Fruit fly (Drosophila melanogaster) whole organism, embryonic: Measurements from ENCODE around the gene Girdin.

Source experiments
- Bgb ChIP-seq: fragments of 200-800 bp; sonication (Bioruptor generic); IDR thresholded peaks from 2 replicates; pipeline ENCODE4 v1.3.6; 2022; ENCODE audit warnings: missing biosample characterization, missing genetic modification characterization; ENCODE audit not compliant: partially characterized antibody
- CG10431 ChIP-seq: fragments of 200-800 bp; sonication (Bioruptor generic); optimal IDR thresholded peaks from 3 replicates; lab custom pipeline; 2018; ENCODE audit warnings: missing biosample characterization, mild to moderate bottlenecking, missing genetic modification characterization
- CG1233 ChIP-seq: fragments of 200-800 bp; sonication (Bioruptor generic); optimal IDR thresholded peaks from 4 replicates; lab custom pipeline; 2018; ENCODE audit warnings: missing biosample characterization, mild to moderate bottlenecking, missing genetic modification characterization
- CG14667 ChIP-seq: fragments of 200-800 bp; sonication (Bioruptor generic); IDR thresholded peaks from 2 replicates; pipeline ENCODE4 v1.3.6; 2022; ENCODE audit warnings: missing biosample characterization, missing genetic modification characterization
- CG1603 ChIP-seq: fragments of 200-800 bp; sonication (Bioruptor generic); optimal IDR thresholded peaks from 2 replicates; lab custom pipeline; 2019; ENCODE audit warnings: missing biosample characterization, mild to moderate bottlenecking, missing genetic modification characterization, moderate library complexity
- CG17829 ChIP-seq: fragments of 200-800 bp; optimal IDR thresholded peaks from 2 replicates; lab custom pipeline; 2019; ENCODE audit warnings: missing biosample characterization, mild to moderate bottlenecking, missing genetic modification characterization, moderate library complexity
- CG18599 ChIP-seq: fragments of 200-800 bp; sonication (Bioruptor generic); optimal IDR thresholded peaks from 3 replicates; lab custom pipeline; 2017; ENCODE audit warnings: missing biosample characterization, missing genetic modification characterization, mild to moderate bottlenecking, moderate library complexity, missing genetic modification reagents
- CG2202 ChIP-seq: fragments of 200-800 bp; sonication (Bioruptor generic); optimal IDR thresholded peaks from 2 replicates; lab custom pipeline; 2018; ENCODE audit warnings: missing biosample characterization, mild to moderate bottlenecking, missing genetic modification characterization
- CG33557 ChIP-seq: fragments of 200-800 bp; sonication (Bioruptor generic); optimal IDR thresholded peaks from 2 replicates; lab custom pipeline; 2019; ENCODE audit warnings: missing biosample characterization, mild to moderate bottlenecking, missing genetic modification characterization, moderate library complexity
- CG3407 ChIP-seq: fragments of 200-800 bp; sonication (Bioruptor generic); optimal IDR thresholded peaks from 2 replicates; lab custom pipeline; 2018; ENCODE audit warnings: missing biosample characterization, mild to moderate bottlenecking, missing genetic modification characterization
- CG4404 ChIP-seq: fragments of 200-800 bp; sonication (Bioruptor generic); IDR thresholded peaks from 2 replicates; pipeline ENCODE4 v1.3.6; 2022; ENCODE audit warnings: missing biosample characterization, missing genetic modification characterization
- CG6654 ChIP-seq: fragments of 200-800 bp; sonication (Bioruptor generic); optimal IDR thresholded peaks from 2 replicates; lab custom pipeline; 2017; ENCODE audit warnings: missing biosample characterization, mild to moderate bottlenecking, missing genetic modification characterization
- CG7372 ChIP-seq: fragments of 200-800 bp; sonication (Bioruptor generic); IDR thresholded peaks from 2 replicates; pipeline ENCODE4 v1.3.6; 2022; ENCODE audit warnings: missing biosample characterization, missing genetic modification characterization
- CG7928 ChIP-seq: fragments of 200-800 bp; sonication (Bioruptor generic); optimal IDR thresholded peaks from 2 replicates; lab custom pipeline; 2017; ENCODE audit warnings: missing biosample characterization, mild to moderate bottlenecking, missing genetic modification characterization
- CG7987 ChIP-seq: fragments of 200-800 bp; sonication (Bioruptor generic); optimal IDR thresholded peaks from 2 replicates; lab custom pipeline; 2018; ENCODE audit warnings: missing biosample characterization, mild to moderate bottlenecking, missing genetic modification characterization, moderate library complexity
- CG8290 ChIP-seq, 3 experiments: fragments of 200-800 bp; sonication (Bioruptor generic); optimal IDR thresholded peaks; 2 replicates each; lab custom pipeline; 2016 to 2019; ENCODE audit warnings: missing biosample characterization in 3 of 3, missing genetic modification characterization in 3 of 3, mild to moderate bottlenecking in 2 of 3, moderate library complexity in 1 of 3
- CG8765 ChIP-seq: fragments of 200-800 bp; sonication (Bioruptor generic); IDR thresholded peaks from 2 replicates; pipeline ENCODE4 v1.3.6; 2022; ENCODE audit warnings: missing biosample characterization, missing genetic modification characterization
- CG8924 ChIP-seq: fragments of 200-800 bp; optimal IDR thresholded peaks from 3 replicates; lab custom pipeline; 2019; ENCODE audit warnings: missing biosample characterization, mild to moderate bottlenecking, missing genetic modification characterization, moderate library complexity
- CG9797 ChIP-seq: fragments of 200-800 bp; sonication (Bioruptor generic); optimal IDR thresholded peaks from 3 replicates; lab custom pipeline; 2018; ENCODE audit warnings: missing biosample characterization, mild to moderate bottlenecking, missing genetic modification characterization
- CG9932 ChIP-seq: fragments of 200-800 bp; sonication (Bioruptor generic); IDR thresholded peaks from 2 replicates; pipeline ENCODE4 v1.3.6; 2022; ENCODE audit warnings: missing biosample characterization, missing genetic modification characterization
- CTCF ChIP-seq: fragments of 200-800 bp; sonication (Bioruptor generic); optimal IDR thresholded peaks from 2 replicates; lab custom pipeline; 2017; ENCODE audit warnings: missing biosample characterization, mild to moderate bottlenecking, missing genetic modification characterization, moderate library complexity
- E2f1 ChIP-seq: fragments of 200-800 bp; sonication (Bioruptor generic); IDR thresholded peaks from 2 replicates; pipeline ENCODE4 v1.3.6; 2022; ENCODE audit warnings: missing biosample characterization, missing genetic modification characterization
- Gug ChIP-seq: fragments of 200-800 bp; sonication (Bioruptor generic); IDR thresholded peaks from 4 replicates; pipeline ENCODE4 v1.3.6; 2022; ENCODE audit warnings: missing biosample characterization, missing genetic modification characterization
- HmgD ChIP-seq: fragments of 200-800 bp; sonication (Bioruptor generic); optimal IDR thresholded peaks from 3 replicates; lab custom pipeline; 2016; ENCODE audit warnings: missing biosample characterization, missing genetic modification characterization
- Lim3 ChIP-seq: fragments of 200-800 bp; sonication (Bioruptor generic); IDR thresholded peaks from 2 replicates; pipeline ENCODE4 v1.3.6; 2022; ENCODE audit warnings: missing biosample characterization, missing genetic modification characterization
- Scr ChIP-seq: fragments of 200-800 bp; sonication (Bioruptor generic); IDR thresholded peaks from 2 replicates; pipeline ENCODE4 v1.3.6; 2022; ENCODE audit warnings: missing biosample characterization, missing genetic modification characterization; ENCODE audit not compliant: partially characterized antibody
- Tbp ChIP-seq: fragments of >200 bp; optimal IDR thresholded peaks from 2 replicates; lab custom pipeline; 2018; ENCODE audit warnings: missing biosample characterization, missing genetic modification characterization
- Usf ChIP-seq: fragments of 200-800 bp; sonication (Bioruptor generic); optimal IDR thresholded peaks from 2 replicates; lab custom pipeline; 2017; ENCODE audit warnings: missing genotype, missing biosample characterization, missing genetic modification characterization
- YL-1 ChIP-seq: fragments of 200-800 bp; sonication (Bioruptor generic); optimal IDR thresholded peaks from 3 replicates; lab custom pipeline; 2017; ENCODE audit warnings: missing biosample characterization, mild to moderate bottlenecking, missing genetic modification characterization
- ap ChIP-seq: fragments of 200-800 bp; sonication (Bioruptor generic); IDR thresholded peaks from 2 replicates; pipeline ENCODE4 v1.3.6; 2022; ENCODE audit warnings: missing biosample characterization, missing genetic modification characterization
- btn ChIP-seq: fragments of 200-800 bp; sonication (Bioruptor generic); optimal IDR thresholded peaks from 2 replicates; lab custom pipeline; 2016; ENCODE audit warnings: missing biosample characterization, missing genetic modification characterization
- corto ChIP-seq: fragments of 200-800 bp; sonication (Bioruptor generic); optimal IDR thresholded peaks from 2 replicates; lab custom pipeline; 2016; ENCODE audit warnings: missing biosample characterization, mild to moderate bottlenecking, missing genetic modification characterization, moderate library complexity
- dati ChIP-seq: fragments of 200-800 bp; sonication (Bioruptor generic); IDR thresholded peaks from 2 replicates; pipeline ENCODE4 v1.3.6; 2022; ENCODE audit warnings: missing biosample characterization, missing genetic modification characterization
- dysf ChIP-seq: fragments of 200-800 bp; sonication (Bioruptor generic); IDR thresholded peaks from 3 replicates; pipeline ENCODE4 v1.3.6; 2022; ENCODE audit warnings: missing biosample characterization, missing genetic modification characterization
- ems ChIP-seq: fragments of 200-800 bp; sonication (Bioruptor generic); optimal IDR thresholded peaks from 3 replicates; lab custom pipeline; 2016; ENCODE audit warnings: missing biosample characterization, missing genetic modification characterization
- exex ChIP-seq: fragments of 200-800 bp; sonication (Bioruptor generic); optimal IDR thresholded peaks from 4 replicates; lab custom pipeline; 2018; ENCODE audit warnings: missing biosample characterization, mild to moderate bottlenecking, missing genetic modification characterization, moderate library complexity
- ham ChIP-seq: fragments of 200-800 bp; sonication (Bioruptor generic); IDR thresholded peaks from 2 replicates; pipeline ENCODE4 v1.3.6; 2022; ENCODE audit warnings: missing biosample characterization, missing genetic modification characterization
- jumu ChIP-seq: fragments of 200-800 bp; sonication (Bioruptor generic); optimal IDR thresholded peaks from 3 replicates; lab custom pipeline; 2016; ENCODE audit warnings: missing biosample characterization, missing genetic modification characterization
- kay ChIP-seq: fragments of 200-800 bp; sonication (Bioruptor generic); optimal IDR thresholded peaks from 2 replicates; lab custom pipeline; 2016; ENCODE audit warnings: missing biosample characterization, missing genetic modification characterization
- mam ChIP-seq: fragments of 200-800 bp; sonication (Bioruptor generic); optimal IDR thresholded peaks from 3 replicates; lab custom pipeline; 2016; ENCODE audit warnings: missing biosample characterization, missing genetic modification characterization
- nom ChIP-seq: fragments of 200-800 bp; sonication (Bioruptor generic); optimal IDR thresholded peaks from 2 replicates; lab custom pipeline; 2017; ENCODE audit warnings: missing biosample characterization, missing genetic modification characterization, mild to moderate bottlenecking, moderate library complexity, missing genetic modification reagents
- org-1 ChIP-seq: fragments of 200-800 bp; sonication (Bioruptor generic); optimal IDR thresholded peaks from 2 replicates; lab custom pipeline; 2017; ENCODE audit warnings: missing biosample characterization, missing genetic modification characterization
- pb ChIP-seq: fragments of 200-800 bp; sonication (Bioruptor generic); optimal IDR thresholded peaks from 3 replicates; lab custom pipeline; 2016; ENCODE audit warnings: missing biosample characterization, missing genetic modification characterization
- salm ChIP-seq: fragments of 200-800 bp; sonication (Bioruptor generic); optimal IDR thresholded peaks from 2 replicates; lab custom pipeline; 2018; ENCODE audit warnings: missing biosample characterization, mild to moderate bottlenecking, missing genetic modification characterization
- sens-2 ChIP-seq: fragments of 200-800 bp; sonication (Bioruptor generic); IDR thresholded peaks from 2 replicates; pipeline ENCODE4 v1.3.6; 2022; ENCODE audit warnings: missing biosample characterization, missing genetic modification characterization
- slou ChIP-seq: fragments of 200-800 bp; sonication (Bioruptor generic); optimal IDR thresholded peaks from 3 replicates; lab custom pipeline; 2016; ENCODE audit warnings: missing biosample characterization, missing genetic modification characterization
- tup ChIP-seq: fragments of 200-800 bp; sonication (Bioruptor generic); optimal IDR thresholded peaks from 2 replicates; lab custom pipeline; 2016; ENCODE audit warnings: missing biosample characterization, mild to moderate bottlenecking, missing genetic modification characterization, moderate library complexity
- tx ChIP-seq: fragments of 200-800 bp; sonication (Bioruptor generic); optimal IDR thresholded peaks from 2 replicates; lab custom pipeline; 2016; ENCODE audit warnings: missing biosample characterization, missing genetic modification characterization
- wek ChIP-seq: fragments of 200-800 bp; sonication (Bioruptor generic); optimal IDR thresholded peaks from 3 replicates; lab custom pipeline; 2018; ENCODE audit warnings: missing biosample characterization, mild to moderate bottlenecking, missing genetic modification characterization, moderate library complexity

Gene Girdin

dm6 chr3L:3148125-3149059, 30.3 kb upstream of the Girdin start, which contains the start of the genes Usp5 and BtbVII (continued):
- TF ChIP-seq tx (GFP tag; lab: Kevin White, UChicago) (peak; percentile 68), ham (GFP tag; lab: Robert Waterston, UW) (no peak), CG8290 (GFP tag; optimal IDR thresholded peaks at IDR 0.05; lab: Kevin White, UChicago) (peak; percentile 82), CG8290 (tag; optimal IDR thresholded peaks at IDR 0.05; lab: Kevin White, UChicago) (peak in 1 of 2 experiments; percentile 80), HmgD (GFP tag; lab: Kevin White, UChicago) (peak; percentile 58), sens-2 (GFP tag; lab: Robert Waterston, UW) (no peak), tup (GFP tag; lab: Kevin White, UChicago) (peak; percentile 49), CG8924 (peak; percentile 77), kay (GFP tag; lab: Kevin White, UChicago) (peak; percentile 70), Bgb (peak; percentile 91), btn (GFP tag; lab: Kevin White, UChicago) (peak; percentile 18), CG14667 (no peak), mam (GFP tag; lab: Kevin White, UChicago) (peak; percentile 75), CG4404 (GFP tag; lab: Robert Waterston, UW) (peak; percentile 50; the same call in 1 of the 2 replicates), CG1233 (GFP tag; lab: Kevin White, UChicago) (no peak), CG1603 (tag; lab: Kevin White, UChicago) (peak; percentile 83), CG17829 (tag; lab: Kevin White, UChicago) (peak; percentile 62), CG6654 (GFP tag; lab: Kevin White, UChicago) (no peak), CG3407 (GFP tag; lab: Kevin White, UChicago) (no peak), CG18599 (GFP tag; lab: Kevin White, UChicago) (no peak), CG7372 (GFP tag; lab: Robert Waterston, UW) (no peak), salm (tag; lab: Kevin White, UChicago) (no peak), exex (tag; lab: Kevin White, UChicago) (peak; percentile 16), CG10431 (GFP tag; lab: Kevin White, UChicago) (no peak), CG8765 (0 out of 2 replicates have a peak, but pooled peaks have one; percentile 54), CG7928 (GFP tag; lab: Kevin White, UChicago) (no peak), CG7987 (GFP tag; lab: Kevin White, UChicago) (no peak), dati (GFP tag; lab: Robert Waterston, UW) (no peak), slou (GFP tag; lab: Kevin White, UChicago) (no peak), pb (GFP tag; lab: Kevin White, UChicago) (peak; percentile 43), CTCF (GFP tag; lab: Kevin White, UChicago) (no peak), E2f1 (GFP tag; lab: Robert Waterston, UW) (peak; percentile 49; the same call in 1 of the 2 replicates), jumu (peak; percentile 61), nom (GFP tag; lab: Kevin White, UChicago) (peak; percentile 51), wek (GFP tag; lab: Kevin White, UChicago) (peak; percentile 49), Tbp (GFP tag; lab: Kevin White, UChicago) (no peak), ap (no peak), CG2202 (no peak), corto (GFP tag; lab: Kevin White, UChicago) (peak; percentile 27), CG9932 (GFP tag; lab: Robert Waterston, UW) (peak; percentile 86), Usf (GFP tag; lab: Kevin White, UChicago) (no peak), YL-1 (no peak), Gug (GFP tag; lab: Robert Waterston, UW) (peak; percentile 65; the same call in 2 of the 4 replicates), CG9797 (GFP tag; lab: Kevin White, UChicago) (peak; percentile 81), CG33557 (GFP tag; lab: Kevin White, UChicago) (peak; percentile 50), org-1 (peak; percentile 8), dysf (GFP tag; lab: Robert Waterston, UW) (peak; percentile 62; the same call in 2 of the 3 replicates), Scr (GFP tag; lab: Robert Waterston, UW) (peak; percentile 99), Lim3 (GFP tag; lab: Robert Waterston, UW) (no peak), ems (GFP tag; lab: Kevin White, UChicago) (peak; percentile 67)
